Fruit fly (Drosophila melanogaster) whole organism, embryonic: ENCODE data around the gene CG31344.

ENCODE experiments used
- Antp ChIP-seq: fragments of 200-800 bp; sonication (Bioruptor generic); optimal IDR thresholded peaks from 3 replicates; lab custom pipeline; 2016; ENCODE audit warnings: missing biosample characterization, missing genetic modification characterization
- Bgb ChIP-seq: fragments of 200-800 bp; sonication (Bioruptor generic); IDR thresholded peaks from 2 replicates; pipeline ENCODE4 v1.3.6; 2022; ENCODE audit warnings: missing biosample characterization, missing genetic modification characterization; ENCODE audit not compliant: partially characterized antibody
- Blimp-1 ChIP-seq: fragments of 200-800 bp; sonication (Bioruptor generic); optimal IDR thresholded peaks from 3 replicates; lab custom pipeline; 2018; ENCODE audit warnings: missing biosample characterization, missing genetic modification characterization, mild to moderate bottlenecking, moderate library complexity, missing genetic modification reagents
- CG10147 ChIP-seq: fragments of 200-800 bp; sonication (Bioruptor generic); optimal IDR thresholded peaks from 2 replicates; lab custom pipeline; 2019; ENCODE audit warnings: missing biosample characterization, mild to moderate bottlenecking, missing genetic modification characterization, moderate library complexity
- CG11456 ChIP-seq: fragments of 200-800 bp; sonication (Bioruptor generic); IDR thresholded peaks from 3 replicates; pipeline ENCODE4 v1.3.6; 2022; ENCODE audit warnings: missing biosample characterization, missing genetic modification characterization
- CG12769 ChIP-seq: fragments of 200-800 bp; sonication (Bioruptor generic); optimal IDR thresholded peaks from 2 replicates; lab custom pipeline; 2019; ENCODE audit warnings: missing biosample characterization, mild to moderate bottlenecking, missing genetic modification characterization, moderate library complexity
- CG13624 ChIP-seq: fragments of 200-800 bp; sonication (Bioruptor generic); optimal IDR thresholded peaks from 2 replicates; lab custom pipeline; 2016; ENCODE audit warnings: missing biosample characterization, missing genetic modification characterization
- CG13775 ChIP-seq: fragments of 200-800 bp; sonication (Bioruptor generic); optimal IDR thresholded peaks from 3 replicates; lab custom pipeline; 2017; ENCODE audit warnings: missing biosample characterization, mild to moderate bottlenecking, missing genetic modification characterization
- CG13894 ChIP-seq: fragments of 200-800 bp; sonication (Bioruptor generic); optimal IDR thresholded peaks from 3 replicates; lab custom pipeline; 2018; ENCODE audit warnings: missing biosample characterization, mild to moderate bottlenecking, missing genetic modification characterization, moderate library complexity
- CG16815 ChIP-seq: fragments of 200-800 bp; sonication (Bioruptor generic); optimal IDR thresholded peaks from 3 replicates; lab custom pipeline; 2017; ENCODE audit warnings: missing biosample characterization, mild to moderate bottlenecking, missing genetic modification characterization
- CG17385 ChIP-seq: fragments of 200-800 bp; sonication (Bioruptor generic); optimal IDR thresholded peaks from 3 replicates; lab custom pipeline; 2018; ENCODE audit warnings: missing biosample characterization, mild to moderate bottlenecking, missing genetic modification characterization
- CG18262 ChIP-seq: fragments of 200-800 bp; optimal IDR thresholded peaks from 3 replicates; lab custom pipeline; 2019; ENCODE audit warnings: missing biosample characterization, mild to moderate bottlenecking, missing genetic modification characterization, moderate library complexity
- CG2129 ChIP-seq: fragments of 200-800 bp; sonication (Bioruptor generic); IDR thresholded peaks from 2 replicates; pipeline ENCODE4 v1.3.6; 2022; ENCODE audit warnings: missing biosample characterization, missing genetic modification characterization; ENCODE audit not compliant: partially characterized antibody
- CG30403 ChIP-seq: fragments of 200-800 bp; sonication (Bioruptor generic); optimal IDR thresholded peaks from 3 replicates; lab custom pipeline; 2016; ENCODE audit warnings: missing biosample characterization, missing genetic modification characterization
- CG3838 ChIP-seq: fragments of 200-800 bp; sonication (Bioruptor generic); optimal IDR thresholded peaks from 3 replicates; lab custom pipeline; 2016; ENCODE audit warnings: missing biosample characterization, missing genetic modification characterization
- CG3995 ChIP-seq: fragments of 200-800 bp; sonication (Bioruptor generic); optimal IDR thresholded peaks from 3 replicates; lab custom pipeline; 2016; ENCODE audit warnings: missing biosample characterization, missing genetic modification characterization
- CG4328 ChIP-seq: fragments of 200-800 bp; sonication (Bioruptor generic); optimal IDR thresholded peaks from 3 replicates; lab custom pipeline; 2017; ENCODE audit warnings: missing biosample characterization, missing genetic modification reagents, missing genetic modification characterization
- CG4424 ChIP-seq: fragments of 200-800 bp; sonication (Bioruptor generic); optimal IDR thresholded peaks from 3 replicates; lab custom pipeline; 2016; ENCODE audit warnings: missing biosample characterization, missing genetic modification characterization
- CG7786 ChIP-seq: fragments of 200-800 bp; sonication (Bioruptor generic); optimal IDR thresholded peaks from 2 replicates; lab custom pipeline; 2016; ENCODE audit warnings: missing biosample characterization, missing genetic modification characterization
- CG8924 ChIP-seq: fragments of 200-800 bp; optimal IDR thresholded peaks from 3 replicates; lab custom pipeline; 2019; ENCODE audit warnings: missing biosample characterization, mild to moderate bottlenecking, missing genetic modification characterization, moderate library complexity
- Chrac-16 ChIP-seq: fragments of 200-800 bp; sonication (Bioruptor generic); optimal IDR thresholded peaks from 3 replicates; lab custom pipeline; 2016; ENCODE audit warnings: missing biosample characterization, missing genetic modification characterization
- Doc2 ChIP-seq: fragments of 200-800 bp; sonication (Bioruptor generic); IDR thresholded peaks from 2 replicates; pipeline ENCODE4 v1.3.6; 2022; ENCODE audit warnings: missing biosample characterization, missing genetic modification characterization
- Dref ChIP-seq: fragments of 200-800 bp; sonication (Bioruptor generic); IDR thresholded peaks from 2 replicates; pipeline ENCODE4 v1.3.6; 2022; ENCODE audit warnings: missing biosample characterization, missing genetic modification characterization
- HLHmδ ChIP-seq: fragments of 200-800 bp; sonication (Bioruptor generic); optimal IDR thresholded peaks from 2 replicates; lab custom pipeline; 2018; ENCODE audit warnings: missing biosample characterization, mild to moderate bottlenecking, missing genetic modification characterization, moderate library complexity
- Hr78 ChIP-seq, 2 experiments: fragments of 200-800 bp in 1 of 2; fragments of >200 bp in 1 of 2; sonication (Bioruptor generic) in 1 of 2; optimal IDR thresholded peaks; 2 replicates each; lab custom pipeline; 2017 to 2019; ENCODE audit warnings: missing biosample characterization in 2 of 2, missing genetic modification characterization in 2 of 2, mild to moderate bottlenecking in 1 of 2, moderate library complexity in 1 of 2
- Nf-YA ChIP-seq: fragments of 200-800 bp; sonication (Bioruptor generic); IDR thresholded peaks from 2 replicates; pipeline ENCODE4 v1.3.6; 2022; ENCODE audit warnings: missing biosample characterization, missing genetic modification characterization
- Nf-YB ChIP-seq: fragments of 200-800 bp; sonication (Bioruptor generic); optimal IDR thresholded peaks from 3 replicates; lab custom pipeline; 2019; ENCODE audit warnings: missing biosample characterization, mild to moderate bottlenecking, missing genetic modification characterization, moderate library complexity
- Opbp ChIP-seq: fragments of 200-800 bp; sonication (Bioruptor generic); IDR thresholded peaks from 3 replicates; pipeline ENCODE4 v1.3.6; 2022; ENCODE audit warnings: missing biosample characterization, missing genetic modification characterization; ENCODE audit not compliant: partially characterized antibody
- Sox102F ChIP-seq: fragments of 200-800 bp; sonication (Bioruptor generic); optimal IDR thresholded peaks from 2 replicates; lab custom pipeline; 2018; ENCODE audit warnings: missing biosample characterization, mild to moderate bottlenecking, missing genetic modification characterization, moderate library complexity
- Spps ChIP-seq: fragments of 200-800 bp; sonication (Bioruptor generic); optimal IDR thresholded peaks from 2 replicates; lab custom pipeline; 2018; ENCODE audit warnings: missing biosample characterization, mild to moderate bottlenecking, missing genetic modification characterization
- az2 ChIP-seq: fragments of 200-800 bp; sonication (Bioruptor generic); optimal IDR thresholded peaks from 3 replicates; lab custom pipeline; 2016; ENCODE audit warnings: missing biosample characterization, missing genetic modification characterization
- bbx ChIP-seq: fragments of 200-800 bp; sonication (Bioruptor generic); IDR thresholded peaks from 2 replicates; pipeline ENCODE4 v1.3.6; 2022; ENCODE audit warnings: missing biosample characterization, missing genetic modification characterization; ENCODE audit not compliant: partially characterized antibody
- bcd ChIP-seq: fragments of 200-800 bp; sonication (Bioruptor generic); optimal IDR thresholded peaks from 2 replicates; lab custom pipeline; 2017; ENCODE audit warnings: missing biosample characterization, mild to moderate bottlenecking, missing genetic modification characterization
- bowl ChIP-seq: fragments of 200-800 bp; sonication (Bioruptor generic); IDR thresholded peaks from 2 replicates; pipeline ENCODE4 v1.3.6; 2022; ENCODE audit warnings: missing biosample characterization, missing genetic modification characterization
- br ChIP-seq: fragments of >200 bp; optimal IDR thresholded peaks from 2 replicates; lab custom pipeline; 2017
- cg ChIP-seq: fragments of 200-800 bp; sonication (Bioruptor generic); optimal IDR thresholded peaks from 3 replicates; lab custom pipeline; 2019; ENCODE audit warnings: missing biosample characterization, mild to moderate bottlenecking, missing genetic modification characterization, moderate library complexity
- cwo ChIP-seq: fragments of 200-800 bp; sonication (Bioruptor generic); optimal IDR thresholded peaks from 3 replicates; lab custom pipeline; 2017; ENCODE audit warnings: missing biosample characterization, missing genetic modification characterization, mild to moderate bottlenecking, moderate library complexity, missing genetic modification reagents
- ham ChIP-seq: fragments of 200-800 bp; sonication (Bioruptor generic); IDR thresholded peaks from 2 replicates; pipeline ENCODE4 v1.3.6; 2022; ENCODE audit warnings: missing biosample characterization, missing genetic modification characterization
- her ChIP-seq: fragments of 200-800 bp; sonication (Bioruptor generic); optimal IDR thresholded peaks from 2 replicates; lab custom pipeline; 2016; ENCODE audit warnings: missing biosample characterization, missing genetic modification characterization
- hth ChIP-seq: fragments of >200 bp; optimal IDR thresholded peaks from 2 replicates; lab custom pipeline; 2017; ENCODE audit warnings: inconsistent platforms
- insv ChIP-seq, 2 experiments: fragments of 200-800 bp; sonication (Bioruptor generic); optimal IDR thresholded peaks; 3 replicates each; lab custom pipeline; 2016 to 2018; ENCODE audit warnings: missing biosample characterization in 2 of 2, missing genetic modification characterization in 2 of 2
- klu ChIP-seq: fragments of 200-800 bp; sonication (Bioruptor generic); IDR thresholded peaks from 2 replicates; pipeline ENCODE4 v1.3.6; 2022; ENCODE audit warnings: missing biosample characterization, missing genetic modification characterization
- mam ChIP-seq: fragments of 200-800 bp; sonication (Bioruptor generic); optimal IDR thresholded peaks from 3 replicates; lab custom pipeline; 2016; ENCODE audit warnings: missing biosample characterization, missing genetic modification characterization
- pita ChIP-seq: fragments of 200-800 bp; sonication (Bioruptor generic); optimal IDR thresholded peaks from 2 replicates; lab custom pipeline; 2017; ENCODE audit warnings: missing biosample characterization, mild to moderate bottlenecking, missing genetic modification characterization
- pum ChIP-seq: fragments of 200-800 bp; sonication (Bioruptor generic); optimal IDR thresholded peaks from 2 replicates; lab custom pipeline; 2016; ENCODE audit warnings: missing biosample characterization, missing genetic modification characterization
- seq ChIP-seq: fragments of 200-800 bp; sonication (Bioruptor generic); IDR thresholded peaks from 2 replicates; pipeline ENCODE4 v1.3.6; 2022; ENCODE audit warnings: missing biosample characterization, missing genetic modification characterization
- sob ChIP-seq: fragments of 200-800 bp; sonication (Bioruptor generic); IDR thresholded peaks from 2 replicates; pipeline ENCODE4 v1.3.6; 2022; ENCODE audit warnings: missing biosample characterization, missing genetic modification characterization
- tin ChIP-seq: fragments of 200-800 bp; sonication (Bioruptor generic); optimal IDR thresholded peaks from 3 replicates; lab custom pipeline; 2016; ENCODE audit warnings: missing biosample characterization, missing genetic modification characterization
- tll ChIP-seq, 2 experiments: fragments of 200-800 bp in 1 of 2; fragments of >200 bp in 1 of 2; sonication (Bioruptor generic) in 1 of 2; optimal IDR thresholded peaks; 2 replicates each; lab custom pipeline; 2017 to 2019; ENCODE audit warnings: missing biosample characterization in 2 of 2, missing genetic modification characterization in 2 of 2, mild to moderate bottlenecking in 1 of 2, moderate library complexity in 1 of 2

Gene CG31344

dm6 chr3R:15208712-15209499 is 16.2 kb downstream of the CG31344 start, which contains the start of the genes Spn88Eb and Mau2 (continued):
- TF ChIP-seq CG17385 (GFP tag; lab: Kevin White, UChicago) (peak; percentile 55), Antp (GFP tag; lab: Kevin White, UChicago) (peak; percentile 75), CG13624 (peak; percentile 30), klu (GFP tag; lab: Robert Waterston, UW) (peak; percentile 69), bcd (GFP tag; lab: Kevin White, UChicago) (peak; percentile 67), Hr78 (GFP tag; optimal IDR thresholded peaks at IDR 0.05; lab: Kevin White, UChicago) (no peak), CG10147 (GFP tag; lab: Kevin White, UChicago) (no peak), Nf-YB (GFP tag; lab: Kevin White, UChicago) (no peak), tin (GFP tag; lab: Kevin White, UChicago) (peak; percentile 69), Opbp (GFP tag; lab: Robert Waterston, UW) (peak; percentile 84), CG30403 (GFP tag; lab: Kevin White, UChicago) (peak; percentile 81), Blimp-1 (GFP tag; lab: Kevin White, UChicago) (no peak), hth (lab: Kevin White, UChicago) (no peak), Nf-YA (GFP tag; lab: Robert Waterston, UW) (0 out of 2 replicates have a peak, but pooled peaks have one; percentile 30), CG18262 (peak; percentile 55), her (GFP tag; lab: Kevin White, UChicago) (peak; percentile 52), CG13775 (peak; percentile 18), Dref (GFP tag; lab: Robert Waterston, UW) (peak; percentile 73), CG13894 (tag; lab: Kevin White, UChicago) (no peak), sob (GFP tag; lab: Robert Waterston, UW) (peak; percentile 94), CG12769 (tag; lab: Kevin White, UChicago) (no peak), pita (GFP tag; lab: Kevin White, UChicago) (no peak), seq (no peak), insv (GFP tag; optimal IDR thresholded peaks at IDR 0.05; lab: Kevin White, UChicago) (peak in 1 of 2 experiments; percentile 64), mam (GFP tag; lab: Kevin White, UChicago) (peak; percentile 80), CG2129 (GFP tag; lab: Robert Waterston, UW) (no peak; the same call in 1 of the 2 replicates), CG4424 (GFP tag; lab: Kevin White, UChicago) (peak; percentile 70), pum (GFP tag; lab: Kevin White, UChicago) (peak; percentile 47), cg (GFP tag; lab: Kevin White, UChicago) (no peak), ham (no peak), CG8924 (tag; lab: Kevin White, UChicago) (peak; percentile 46), Sox102F (GFP tag; lab: Kevin White, UChicago) (no peak), bbx (GFP tag; lab: Robert Waterston, UW) (peak; percentile 59; the same call in 1 of the 2 replicates), CG3995 (GFP tag; lab: Kevin White, UChicago) (peak; percentile 100), CG16815 (GFP tag; lab: Kevin White, UChicago) (peak; percentile 42), cwo (no peak), Chrac-16 (GFP tag; lab: Kevin White, UChicago) (peak; percentile 65), CG7786 (GFP tag; lab: Kevin White, UChicago) (peak; percentile 64), br (lab: Kevin White, UChicago) (no peak), bowl (GFP tag; lab: Robert Waterston, UW) (no peak), tll (GFP tag; optimal IDR thresholded peaks at IDR 0.05; lab: Kevin White, UChicago) (no peak), az2 (GFP tag; lab: Kevin White, UChicago) (peak; percentile 60), CG3838 (GFP tag; lab: Kevin White, UChicago) (no peak), CG11456 (GFP tag; lab: Robert Waterston, UW) (peak; percentile 89), Spps (no peak), HLHmδ (GFP tag; lab: Kevin White, UChicago) (no peak), Bgb (GFP tag; lab: Robert Waterston, UW) (peak; percentile 79), CG4328 (peak; percentile 43), Doc2 (GFP tag; lab: Robert Waterston, UW) (no peak)
